Worm (Caenorhabditis elegans) whole organism, L3 larva: ENCODE data around the gene iglr-1.

Experiments used
- R02D3.7 ChIP-seq: fragments of 150-350 bp; optimal IDR thresholded peaks from 2 replicates; lab custom pipeline; 2014; ENCODE audit warnings: missing biosample characterization, missing genetic modification characterization
- aly-2 ChIP-seq: fragments of 150-350 bp; optimal IDR thresholded peaks from 2 replicates; lab custom pipeline; 2014; ENCODE audit warnings: missing biosample characterization, missing genetic modification characterization
- ama-1 ChIP-seq: fragments of 150-350 bp; optimal IDR thresholded peaks from 2 replicates; lab custom pipeline; 2018
- ceh-16 ChIP-seq: sonication (generic microtip); optimal IDR thresholded peaks from 2 replicates; lab custom pipeline; 2017; ENCODE audit warnings: missing biosample characterization, missing genetic modification characterization
- ceh-28 ChIP-seq: fragments of 150-350 bp; optimal IDR thresholded peaks from 2 replicates; lab custom pipeline; 2014; ENCODE audit warnings: missing biosample characterization, missing genetic modification reagents, missing genetic modification characterization
- ceh-82 ChIP-seq: fragments of 150-350 bp; optimal IDR thresholded peaks from 2 replicates; lab custom pipeline; 2014; ENCODE audit warnings: missing biosample characterization, missing genetic modification characterization
- ceh-9 ChIP-seq: sonication (generic microtip); optimal IDR thresholded peaks from 2 replicates; lab custom pipeline; 2018; ENCODE audit warnings: missing biosample characterization, missing genetic modification characterization
- egl-27 ChIP-seq: sonication (generic microtip); optimal IDR thresholded peaks from 4 replicates; lab custom pipeline; 2017; ENCODE audit warnings: missing biosample characterization, missing genetic modification reagents, missing genetic modification characterization
- egl-5 ChIP-seq: fragments of 150-350 bp; optimal IDR thresholded peaks from 2 replicates; lab custom pipeline; 2017; ENCODE audit warnings: missing biosample characterization, missing genetic modification reagents, missing genetic modification characterization, inconsistent platforms
- elt-1 ChIP-seq: fragments of 150-350 bp; optimal IDR thresholded peaks from 2 replicates; lab custom pipeline; 2014; ENCODE audit warnings: missing biosample characterization, missing genetic modification characterization
- elt-2 ChIP-seq: sonication (generic microtip); optimal IDR thresholded peaks from 2 replicates; lab custom pipeline; 2016; ENCODE audit warnings: missing genetic modification reagents, mild to moderate bottlenecking, missing genetic modification characterization, missing compliant biosample characterization
- eor-1 ChIP-seq, 2 experiments: fragments of 150-350 bp; optimal IDR thresholded peaks; 2 replicates each; lab custom pipeline; 2014 to 2018; ENCODE audit warnings: missing biosample characterization in 2 of 2, missing genetic modification characterization in 2 of 2
- fkh-10 ChIP-seq: sonication (generic microtip); optimal IDR thresholded peaks from 2 replicates; lab custom pipeline; 2017; ENCODE audit warnings: missing biosample characterization, missing genetic modification reagents, missing genetic modification characterization
- fkh-2 ChIP-seq: fragments of 150-350 bp; optimal IDR thresholded peaks from 2 replicates; lab custom pipeline; 2014; ENCODE audit warnings: missing biosample characterization, missing genetic modification reagents, missing genetic modification characterization
- fos-1 ChIP-seq: fragments of 150-350 bp; optimal IDR thresholded peaks from 2 replicates; lab custom pipeline; 2014; ENCODE audit warnings: missing biosample characterization, missing genetic modification characterization
- jun-1 ChIP-seq: fragments of 150-350 bp; optimal IDR thresholded peaks from 2 replicates; lab custom pipeline; 2014; ENCODE audit warnings: missing biosample characterization, missing genetic modification reagents, missing genetic modification characterization
- lin-39 ChIP-seq: fragments of 150-350 bp; optimal IDR thresholded peaks from 2 replicates; lab custom pipeline; 2018; ENCODE audit warnings: missing biosample characterization, missing genetic modification reagents, missing genetic modification characterization
- mdl-1 ChIP-seq: fragments of 150-350 bp; optimal IDR thresholded peaks from 2 replicates; lab custom pipeline; 2014; ENCODE audit warnings: missing biosample characterization, missing genetic modification characterization
- mml-1 ChIP-seq: fragments of 150-350 bp; sonication (generic microtip); optimal IDR thresholded peaks from 3 replicates; lab custom pipeline; 2014; ENCODE audit warnings: missing biosample characterization, missing genetic modification characterization
- nfya-1 ChIP-seq: sonication (generic microtip); optimal IDR thresholded peaks from 2 replicates; lab custom pipeline; 2017; ENCODE audit warnings: missing genetic modification characterization, mild to moderate bottlenecking, missing compliant biosample characterization, antibody characterized with exemption, moderate library complexity; ENCODE audit not compliant: insufficient read depth
- nhr-12 ChIP-seq: fragments of 150-350 bp; optimal IDR thresholded peaks from 2 replicates; lab custom pipeline; 2014; ENCODE audit warnings: missing biosample characterization, missing genetic modification characterization
- nhr-23 ChIP-seq: fragments of 150-350 bp; optimal IDR thresholded peaks from 2 replicates; lab custom pipeline; 2014; ENCODE audit warnings: missing biosample characterization, missing genetic modification reagents, missing genetic modification characterization
- nhr-237 ChIP-seq: fragments of 150-350 bp; optimal IDR thresholded peaks from 2 replicates; lab custom pipeline; 2014; ENCODE audit warnings: missing biosample characterization, missing genetic modification characterization
- nhr-25 ChIP-seq: sonication (generic microtip); optimal IDR thresholded peaks from 2 replicates; lab custom pipeline; 2017; ENCODE audit warnings: missing biosample characterization, missing genetic modification characterization
- nhr-67 ChIP-seq: fragments of 150-350 bp; optimal IDR thresholded peaks from 2 replicates; lab custom pipeline; 2014; ENCODE audit warnings: missing biosample characterization, missing genetic modification characterization
- nhr-76 ChIP-seq: fragments of 150-350 bp; sonication (generic microtip); optimal IDR thresholded peaks from 5 replicates; lab custom pipeline; 2014; ENCODE audit warnings: missing biosample characterization, missing genetic modification characterization
- nhr-77 ChIP-seq: fragments of 150-350 bp; optimal IDR thresholded peaks from 2 replicates; lab custom pipeline; 2014; ENCODE audit warnings: missing biosample characterization, missing genetic modification characterization
- pha-4 ChIP-seq: fragments of 150-350 bp; optimal IDR thresholded peaks from 2 replicates; lab custom pipeline; 2014; ENCODE audit warnings: missing biosample characterization, missing genetic modification reagents, missing genetic modification characterization
- sea-2 ChIP-seq: fragments of 150-350 bp; sonication (generic microtip); optimal IDR thresholded peaks from 4 replicates; lab custom pipeline; 2014; ENCODE audit warnings: missing biosample characterization, missing genetic modification reagents, missing genetic modification characterization
- skn-1 ChIP-seq: fragments of 150-350 bp; optimal IDR thresholded peaks from 2 replicates; lab custom pipeline; 2014; ENCODE audit warnings: missing biosample characterization, missing genetic modification characterization
- snpc-4 ChIP-seq: fragments of 150-350 bp; optimal IDR thresholded peaks from 2 replicates; lab custom pipeline; 2014; ENCODE audit warnings: missing biosample characterization, missing genetic modification characterization
- tbx-2 ChIP-seq: sonication (generic microtip); optimal IDR thresholded peaks from 2 replicates; lab custom pipeline; 2016; ENCODE audit warnings: mild to moderate bottlenecking, missing genetic modification characterization, missing compliant biosample characterization
- unc-39 ChIP-seq: sonication (generic microtip); optimal IDR thresholded peaks from 4 replicates; lab custom pipeline; 2017; ENCODE audit warnings: missing biosample characterization, missing genetic modification characterization
- unc-62 ChIP-seq: fragments of 150-350 bp; sonication (generic microtip); optimal IDR thresholded peaks from 4 replicates; lab custom pipeline; 2014; ENCODE audit warnings: missing biosample characterization, missing genetic modification reagents, missing genetic modification characterization
- zag-1 ChIP-seq: fragments of 150-350 bp; optimal IDR thresholded peaks from 2 replicates; lab custom pipeline; 2014; ENCODE audit warnings: missing biosample characterization, missing genetic modification characterization
- ztf-11 ChIP-seq: fragments of 150-350 bp; optimal IDR thresholded peaks from 2 replicates; lab custom pipeline; 2014; ENCODE audit warnings: missing biosample characterization, missing genetic modification characterization
- ztf-4 ChIP-seq: fragments of 150-350 bp; optimal IDR thresholded peaks from 2 replicates; lab custom pipeline; 2014; ENCODE audit warnings: missing biosample characterization, missing genetic modification characterization

The iglr-1 gene

ce11 chrX:14961471-14961870 lies 29.7 kb downstream of the iglr-1 start, which contains the start of gene idpp-3:
Gene idpp-3, minus strand, starts transcription at chrX:14961571.
- TF ChIP-seq fkh-2 (tag; lab: Kevin White, UChicago), result no peak
- no peak for TF ChIP-seq ceh-82 (tag; lab: Kevin White, UChicago)
- TF ChIP-seq nhr-25 (tag; lab: Kevin White, UChicago), result no peak
- TF ChIP-seq ztf-4 (tag; lab: Kevin White, UChicago), result no peak
- no peak for TF ChIP-seq skn-1 (tag; lab: Kevin White, UChicago)
- no peak for TF ChIP-seq ztf-11 (tag; lab: Kevin White, UChicago)
- no peak for TF ChIP-seq elt-2
- no peak for TF ChIP-seq aly-2 (tag; lab: Kevin White, UChicago)
- TF ChIP-seq tbx-2 (tag; lab: Kevin White, UChicago), result no peak

- TF ChIP-seq jun-1 (no peak), ceh-82 (tag; lab: Kevin White, UChicago) (no peak), elt-1 (tag; lab: Kevin White, UChicago) (no peak), mml-1 (tag; lab: Kevin White, UChicago) (no peak), skn-1 (tag; lab: Kevin White, UChicago) (no peak), sea-2 (GFP tag; lab: Kevin White, UChicago) (no peak), fos-1 (tag; lab: Kevin White, UChicago) (no peak), nhr-237 (tag; lab: Kevin White, UChicago) (no peak), nhr-67 (no peak), ama-1 (lab: Kevin White, UChicago) (no peak), mdl-1 (tag; lab: Kevin White, UChicago) (no peak), unc-62 (no peak), eor-1 (tag; optimal IDR thresholded peaks at IDR 0.05; lab: Kevin White, UChicago) (no peak), egl-27 (tag; lab: Kevin White, UChicago) (no peak)
Measured at ce11 chrX:14960841-14961240, 30.3 kb downstream of the iglr-1 start.

ce11 chrX:14959393-14960073 lies 31.6 kb downstream of the iglr-1 start:
- TF ChIP-seq ama-1 (lab: Kevin White, UChicago) (no peak), fkh-2 (tag; lab: Kevin White, UChicago) (no peak)
- TF ChIP-seq, all 47 proteins: peak for 0

ce11 chrX:14958401-14958800 lies 32.8 kb downstream of the iglr-1 start:
- no peak for TF ChIP-seq nhr-23 (tag; lab: Kevin White, UChicago)
- TF ChIP-seq ceh-9 (tag; lab: Kevin White, UChicago), result no peak
- no peak for TF ChIP-seq fos-1 (tag; lab: Kevin White, UChicago)
- no peak for TF ChIP-seq eor-1 (tag; optimal IDR thresholded peaks at IDR 0.05; lab: Kevin White, UChicago)
- TF ChIP-seq nhr-12, result no peak
- TF ChIP-seq R02D3.7, result no peak
- no peak for TF ChIP-seq snpc-4
- no peak for TF ChIP-seq mml-1 (tag; lab: Kevin White, UChicago)
- TF ChIP-seq ama-1 (lab: Kevin White, UChicago), result no peak
- no peak for TF ChIP-seq nhr-25 (tag; lab: Kevin White, UChicago)
- no peak for TF ChIP-seq nhr-76
- no peak for TF ChIP-seq fkh-10
- no peak for TF ChIP-seq nfya-1 (tag; lab: Kevin White, UChicago)
- TF ChIP-seq ceh-82 (tag; lab: Kevin White, UChicago), result no peak
- no peak for TF ChIP-seq ceh-28 (tag; lab: Kevin White, UChicago)
- TF ChIP-seq unc-39 (tag; lab: Kevin White, UChicago), result no peak
- TF ChIP-seq, all 47 proteins: peak for 0

ce11 chrX:14957176-14957575 lies 34.0 kb downstream of the iglr-1 start:
- no peak for TF ChIP-seq lin-39 (tag; lab: Kevin White, UChicago)
- no peak for TF ChIP-seq sea-2 (GFP tag; lab: Kevin White, UChicago)
- no peak for TF ChIP-seq zag-1 (tag; lab: Kevin White, UChicago)
- TF ChIP-seq nhr-77 (tag; lab: Kevin White, UChicago), result no peak
- no peak for TF ChIP-seq nhr-25 (tag; lab: Kevin White, UChicago)
- no peak for TF ChIP-seq ceh-16 (tag; lab: Kevin White, UChicago)
- no peak for TF ChIP-seq egl-5 (tag; lab: Kevin White, UChicago)
- TF ChIP-seq nhr-237 (tag; lab: Kevin White, UChicago), result no peak
- TF ChIP-seq mdl-1 (tag; lab: Kevin White, UChicago), result no peak
- no peak for TF ChIP-seq nhr-67
- no peak for TF ChIP-seq elt-2
- TF ChIP-seq nhr-23 (tag; lab: Kevin White, UChicago), result no peak
- no peak for TF ChIP-seq fkh-10
- no peak for TF ChIP-seq ceh-28 (tag; lab: Kevin White, UChicago)
- no peak for TF ChIP-seq tbx-2 (tag; lab: Kevin White, UChicago)
- no peak for TF ChIP-seq ceh-82 (tag; lab: Kevin White, UChicago)
- TF ChIP-seq pha-4 (tag; lab: Kevin White, UChicago), result no peak
